Fruit fly (Drosophila melanogaster) whole organism: Measurements from ENCODE around the gene Ugt36E1.
A peak's percentile ranks its signal among the peaks of the same experiment; 100 is the strongest.

Source experiments
- CG8478 ChIP-seq: fragments of >200 bp; optimal IDR thresholded peaks from 2 replicates; lab custom pipeline; 2018; ENCODE audit warnings: inconsistent platforms
- Dll ChIP-seq: fragments of >200 bp; optimal IDR thresholded peaks from 2 replicates; lab custom pipeline; 2017
- EcR ChIP-seq, 2 experiments: fragments of >200 bp; optimal IDR thresholded peaks; 2 replicates each; lab custom pipeline; 2017; ENCODE audit warnings: missing biosample characterization in 2 of 2, missing genetic modification characterization in 2 of 2, missing genetic modification reagents in 2 of 2
- pan ChIP-seq: fragments of >200 bp; optimal IDR thresholded peaks from 2 replicates; lab custom pipeline; 2017
- psq ChIP-seq: fragments of >200 bp; optimal IDR thresholded peaks from 2 replicates; lab custom pipeline; 2017
- usp ChIP-seq: fragments of >200 bp; optimal IDR thresholded peaks from 2 replicates; lab custom pipeline; 2017; ENCODE audit warnings: missing biosample characterization, missing genetic modification characterization, mixed read lengths

The Ugt36E1 gene

DNA sequence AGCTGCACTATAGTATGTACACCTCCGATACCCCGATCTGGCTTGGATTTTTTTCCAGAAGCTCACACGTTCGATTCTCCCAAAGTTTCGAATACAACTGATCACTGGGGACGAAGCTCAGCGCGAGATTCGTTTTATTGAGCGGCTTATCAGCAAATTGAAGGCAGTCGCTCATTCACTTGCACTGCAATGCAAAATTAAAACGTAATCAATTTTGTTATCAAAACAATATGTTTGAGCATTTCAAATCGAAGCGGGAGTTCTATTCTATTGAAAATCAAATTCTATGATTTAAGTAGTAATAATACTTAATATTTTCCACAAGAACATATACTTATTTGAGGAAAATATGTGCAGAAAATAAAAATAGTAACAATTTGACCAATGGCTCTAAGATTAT is 17.9 kb downstream of the Ugt36E1 start, which contains the start of gene CG33120:
CG33120 (minus strand) TSS at position 101 of the 400 bp plus-strand sequence.
- TF ChIP-seq pan (lab: Kevin White, UChicago) (no peak), EcR (GFP tag; optimal IDR thresholded peaks at IDR 0.05; lab: Kevin White, UChicago) (no peak), CG8478 (lab: Kevin White, UChicago) (no peak), Dll (lab: Kevin White, UChicago) (no peak), psq (lab: Kevin White, UChicago) (no peak)

- TF ChIP-seq CG8478 (lab: Kevin White, UChicago), result no peak
- TF ChIP-seq Dll (lab: Kevin White, UChicago), result no peak
- TF ChIP-seq psq (lab: Kevin White, UChicago), result no peak
- no peak for TF ChIP-seq pan (lab: Kevin White, UChicago)
- TF ChIP-seq usp, result no peak
These were observed 18.4 kb downstream of the Ugt36E1 start, which contains the start of gene CG17321 for dm6 chr2L:18844917-18845509. CG17321 (plus strand) TSS chr2L:18845184.

dm6 chr2L:18846175-18846574 is 19.6 kb downstream of the Ugt36E1 start:
- TF ChIP-seq Dll (lab: Kevin White, UChicago) (no peak), CG8478 (lab: Kevin White, UChicago) (no peak), EcR (GFP tag; optimal IDR thresholded peaks at IDR 0.05; lab: Kevin White, UChicago) (no peak), usp (no peak), psq (lab: Kevin White, UChicago) (no peak), pan (lab: Kevin White, UChicago) (no peak)

DNA sequence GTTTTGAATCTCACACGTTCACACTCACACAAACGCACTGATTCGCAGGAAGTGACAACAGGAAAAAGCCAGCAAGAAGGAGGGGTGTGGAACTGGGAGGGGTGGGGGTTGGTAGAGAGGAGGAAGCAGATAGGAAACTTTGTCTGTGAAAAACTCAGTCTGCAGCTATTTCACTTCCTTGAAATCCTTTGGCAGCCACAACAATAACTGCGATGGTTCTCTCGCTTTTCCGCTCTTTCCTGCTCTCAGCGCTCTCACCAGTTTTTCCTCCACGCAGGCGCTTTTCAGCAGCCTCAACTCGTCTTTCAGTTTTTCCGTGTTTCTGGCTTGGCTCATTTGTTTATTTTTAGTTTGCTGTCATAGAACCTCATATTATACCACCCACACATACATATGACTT is 20.3 kb downstream of the Ugt36E1 start:
- TF ChIP-seq psq (lab: Kevin White, UChicago) (no peak), EcR (GFP tag; optimal IDR thresholded peaks at IDR 0.05; lab: Kevin White, UChicago) (no peak), usp (no peak), CG8478 (lab: Kevin White, UChicago) (no peak), Dll (lab: Kevin White, UChicago) (no peak), pan (lab: Kevin White, UChicago) (no peak)

DNA sequence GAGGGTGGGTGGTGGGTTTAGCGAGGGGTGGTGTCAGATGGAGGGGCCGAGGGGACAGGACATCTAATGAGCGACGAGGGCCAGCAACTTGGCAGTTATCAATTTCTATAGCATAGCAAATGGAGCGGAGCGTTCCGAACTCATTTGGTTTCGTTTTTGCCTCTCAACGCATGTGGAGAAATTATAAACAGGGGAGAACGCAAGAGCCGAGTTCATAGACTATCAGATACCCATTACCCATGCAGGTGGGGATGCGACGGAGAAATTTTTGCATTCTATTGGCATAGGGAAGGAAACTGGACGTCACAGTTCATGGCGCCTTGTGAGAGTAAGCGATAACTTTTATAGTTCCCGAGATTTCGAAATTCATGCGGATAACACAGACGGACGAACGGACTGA is 25.7 kb downstream of the Ugt36E1 start:
- TF ChIP-seq pan (lab: Kevin White, UChicago) (no peak), CG8478 (lab: Kevin White, UChicago) (no peak), usp (no peak), EcR (GFP tag; optimal IDR thresholded peaks at IDR 0.05; lab: Kevin White, UChicago) (no peak), psq (lab: Kevin White, UChicago) (no peak), Dll (lab: Kevin White, UChicago) (no peak)

dm6 chr2L:18857635-18858059 is 31.1 kb downstream of the Ugt36E1 start:
- TF ChIP-seq EcR (GFP tag; optimal IDR thresholded peaks at IDR 0.05; lab: Kevin White, UChicago) (no peak), pan (lab: Kevin White, UChicago) (peak; percentile 81), CG8478 (lab: Kevin White, UChicago) (no peak), psq (lab: Kevin White, UChicago) (no peak), Dll (lab: Kevin White, UChicago) (no peak)

DNA sequence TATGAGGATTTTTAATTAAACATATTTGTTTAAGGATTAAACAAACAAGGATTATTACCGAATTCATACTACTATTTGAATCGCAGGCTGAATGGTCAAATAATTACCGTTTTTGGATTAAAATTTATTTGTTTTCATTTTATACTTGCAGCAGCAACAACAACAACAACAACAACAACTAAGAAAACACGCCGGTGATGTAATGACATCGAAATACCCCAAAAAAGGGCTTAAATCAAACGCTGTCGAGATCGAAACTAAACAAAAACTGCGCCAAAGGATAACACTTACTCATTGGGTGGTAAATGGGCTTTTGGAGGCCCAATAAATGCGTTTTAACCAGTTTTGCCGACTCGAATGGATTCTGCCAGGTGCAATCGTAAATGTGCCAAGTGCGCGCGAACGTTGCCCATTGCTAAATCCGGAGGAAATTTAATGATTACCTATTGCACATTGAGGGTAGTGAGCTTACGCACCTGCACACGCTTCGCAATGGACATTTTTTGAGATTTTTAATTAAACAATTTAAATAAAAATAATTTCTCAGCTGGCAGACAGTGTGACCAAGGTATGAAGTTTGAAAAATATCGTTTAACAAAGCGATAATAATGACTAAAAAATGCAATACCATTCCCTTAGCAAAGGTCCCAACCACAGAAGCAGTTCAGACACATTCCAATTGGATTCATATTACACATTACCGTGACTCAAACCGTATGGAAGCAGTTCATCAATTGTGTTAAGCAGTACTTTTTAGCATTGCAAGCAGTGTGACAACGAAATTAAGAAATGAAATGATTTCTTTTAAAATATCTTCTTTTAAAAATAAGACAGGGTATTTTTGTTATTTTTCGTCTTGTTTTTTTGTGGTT is 32.3 kb downstream of the Ugt36E1 start, which contains the start of the genes CG10602 and mRpL13:
CG10602 (minus strand) TSS at position 588 of the 872 bp plus-strand sequence.
mRpL13 (minus strand) TSS at position 588 of the 872 bp plus-strand sequence.
- no peak for TF ChIP-seq psq (lab: Kevin White, UChicago)
- no peak for TF ChIP-seq usp
- no peak for TF ChIP-seq EcR (GFP tag; optimal IDR thresholded peaks at IDR 0.05; lab: Kevin White, UChicago)
- no peak for TF ChIP-seq pan (lab: Kevin White, UChicago)
- no peak for TF ChIP-seq Dll (lab: Kevin White, UChicago)
- TF ChIP-seq CG8478 (lab: Kevin White, UChicago), result no peak

DNA sequence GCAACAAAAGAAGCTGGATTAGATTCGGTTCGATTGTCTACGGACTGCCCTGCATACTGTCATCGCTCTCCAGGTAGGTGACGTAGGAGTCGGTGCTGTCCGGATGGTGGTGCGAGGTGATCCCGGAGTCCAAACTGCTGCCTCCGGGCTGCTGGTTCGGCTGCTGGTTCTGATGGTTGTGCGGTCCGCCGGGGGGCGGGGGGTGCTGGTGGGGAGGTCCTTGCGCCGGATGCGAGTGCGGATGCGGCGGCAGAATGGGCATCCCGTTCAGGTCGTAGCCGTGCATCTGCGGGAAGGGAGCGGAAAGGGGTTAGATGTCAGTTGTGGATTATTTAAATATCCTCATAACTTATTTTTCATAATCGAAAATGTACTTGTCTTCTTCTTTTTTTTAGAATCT is 34.4 kb downstream of the Ugt36E1 start:
- TF ChIP-seq psq (lab: Kevin White, UChicago), result no peak
- no peak for TF ChIP-seq EcR (GFP tag; optimal IDR thresholded peaks at IDR 0.05; lab: Kevin White, UChicago)
- TF ChIP-seq CG8478 (lab: Kevin White, UChicago), result no peak
- TF ChIP-seq Dll (lab: Kevin White, UChicago), result no peak
- TF ChIP-seq usp, result no peak
- TF ChIP-seq pan (lab: Kevin White, UChicago), result no peak

DNA sequence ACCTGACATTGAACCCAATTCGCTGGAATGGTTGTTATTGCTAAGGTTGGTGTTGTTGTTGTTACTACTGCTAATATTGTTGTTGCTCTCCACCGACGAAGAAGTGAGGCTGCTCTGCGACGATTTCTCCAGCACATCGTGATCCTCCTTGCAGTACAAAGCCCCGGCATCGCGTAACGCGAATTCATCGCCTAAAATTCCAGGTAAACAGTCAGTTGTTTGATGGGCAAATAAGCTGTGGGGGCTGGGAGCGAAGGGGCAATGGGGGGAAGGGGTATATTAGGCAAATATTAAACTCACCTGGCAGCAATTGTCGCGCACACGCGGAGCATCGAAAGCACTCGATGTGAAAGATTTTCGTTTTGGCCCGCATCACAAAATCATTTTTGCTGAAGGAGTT is 37.5 kb downstream of the Ugt36E1 start:
- no peak for TF ChIP-seq pan (lab: Kevin White, UChicago)
- TF ChIP-seq EcR (GFP tag; optimal IDR thresholded peaks at IDR 0.05; lab: Kevin White, UChicago), result no peak
- TF ChIP-seq Dll (lab: Kevin White, UChicago), result no peak
- TF ChIP-seq usp, result no peak
- no peak for TF ChIP-seq psq (lab: Kevin White, UChicago)
- no peak for TF ChIP-seq CG8478 (lab: Kevin White, UChicago)

dm6 chr2L:18864981-18865380 is 38.4 kb downstream of the Ugt36E1 start:
- TF ChIP-seq Dll (lab: Kevin White, UChicago), result no peak
- no peak for TF ChIP-seq psq (lab: Kevin White, UChicago)
- no peak for TF ChIP-seq usp
- TF ChIP-seq EcR (GFP tag; optimal IDR thresholded peaks at IDR 0.05; lab: Kevin White, UChicago), result no peak
- TF ChIP-seq pan (lab: Kevin White, UChicago), result no peak
- TF ChIP-seq CG8478 (lab: Kevin White, UChicago), result no peak

dm6 chr2L:18866582-18866981 is 40.0 kb downstream of the Ugt36E1 start:
- TF ChIP-seq CG8478 (lab: Kevin White, UChicago) (no peak), Dll (lab: Kevin White, UChicago) (no peak), psq (lab: Kevin White, UChicago) (no peak), EcR (GFP tag; optimal IDR thresholded peaks at IDR 0.05; lab: Kevin White, UChicago) (no peak), pan (lab: Kevin White, UChicago) (no peak), usp (no peak)
